Worm (Caenorhabditis elegans): ENCODE data around the gene T08G5.2.

DNA sequence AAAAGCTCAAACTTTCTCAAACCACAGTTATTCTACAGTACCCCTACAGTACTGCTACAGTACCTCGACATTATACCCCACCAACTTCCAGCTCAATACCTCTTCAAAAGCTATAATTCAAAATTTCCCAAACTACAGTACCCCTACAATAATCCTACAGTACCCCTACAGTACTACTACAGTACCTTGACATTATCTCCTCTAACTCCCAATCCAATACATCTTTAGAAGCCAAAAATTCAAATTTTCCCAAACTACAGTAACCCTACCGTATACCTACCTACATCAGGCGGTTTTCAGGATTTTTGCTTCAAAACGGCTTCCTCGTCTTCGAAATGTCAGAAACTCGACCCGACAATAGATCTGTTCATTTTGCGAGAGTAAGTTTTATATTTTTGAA is 31.4 kb upstream of the T08G5.2 start, which contains the start of gene F58D12.3:
- no peak for TF ChIP-seq ref-1 (GFP tag; conservative IDR thresholded peaks at IDR 0.05)
- no peak for TF ChIP-seq cog-1 (tag; optimal IDR thresholded peaks at IDR 0.05)
- no peak for TF ChIP-seq T22C8.4 (GFP tag; IDR thresholded peaks at IDR 0.05)
